Worm (Caenorhabditis elegans) whole organism, L3 larva: ENCODE data around the gene C02F5.14.

Experiments used
- R02D3.7 ChIP-seq: fragments of 150-350 bp; optimal IDR thresholded peaks from 2 replicates; lab custom pipeline; 2014; ENCODE audit warnings: missing biosample characterization, missing genetic modification characterization
- ceh-16 ChIP-seq: sonication (generic microtip); optimal IDR thresholded peaks from 2 replicates; lab custom pipeline; 2017; ENCODE audit warnings: missing biosample characterization, missing genetic modification characterization
- elt-1 ChIP-seq: fragments of 150-350 bp; optimal IDR thresholded peaks from 2 replicates; lab custom pipeline; 2014; ENCODE audit warnings: missing biosample characterization, missing genetic modification characterization
- fos-1 ChIP-seq: fragments of 150-350 bp; optimal IDR thresholded peaks from 2 replicates; lab custom pipeline; 2014; ENCODE audit warnings: missing biosample characterization, missing genetic modification characterization
- nhr-76 ChIP-seq: fragments of 150-350 bp; sonication (generic microtip); optimal IDR thresholded peaks from 5 replicates; lab custom pipeline; 2014; ENCODE audit warnings: missing biosample characterization, missing genetic modification characterization
- nhr-77 ChIP-seq: fragments of 150-350 bp; optimal IDR thresholded peaks from 2 replicates; lab custom pipeline; 2014; ENCODE audit warnings: missing biosample characterization, missing genetic modification characterization
- unc-39 ChIP-seq: sonication (generic microtip); optimal IDR thresholded peaks from 4 replicates; lab custom pipeline; 2017; ENCODE audit warnings: missing biosample characterization, missing genetic modification characterization
- ztf-11 ChIP-seq: fragments of 150-350 bp; optimal IDR thresholded peaks from 2 replicates; lab custom pipeline; 2014; ENCODE audit warnings: missing biosample characterization, missing genetic modification characterization

ce11 chrIII:8185130-8185529 lies 50.2 kb downstream of the C02F5.14 start:
- TF ChIP-seq unc-39 = no peak
- TF ChIP-seq elt-1 (tag; lab: Kevin White, UChicago) = no peak
- TF ChIP-seq ztf-11 (tag; lab: Kevin White, UChicago) = no peak
- no peak for TF ChIP-seq nhr-76 (tag; lab: Kevin White, UChicago)
- TF ChIP-seq nhr-77 (tag; lab: Kevin White, UChicago) = no peak
- TF ChIP-seq R02D3.7 (tag; lab: Kevin White, UChicago) = no peak
- no peak for TF ChIP-seq fos-1 (tag; lab: Kevin White, UChicago)
- TF ChIP-seq ceh-16 (tag; lab: Kevin White, UChicago) = no peak
